Worm (Caenorhabditis elegans) whole organism, young adult: ENCODE data around the gene mdt-9.

Experiments
- B0035.1 ChIP-seq: sonication (generic microtip); optimal IDR thresholded peaks from 2 replicates; lab custom pipeline; 2016; ENCODE audit warnings: missing genetic modification characterization, mild to moderate bottlenecking, missing compliant biosample characterization, missing genotype, missing genetic modification reagents
- B0261.1 ChIP-seq: sonication (generic microtip); optimal IDR thresholded peaks from 2 replicates; lab custom pipeline; 2016; ENCODE audit warnings: mild to moderate bottlenecking, missing genetic modification characterization, moderate library complexity, missing compliant biosample characterization
- B0336.3 ChIP-seq: fragments of 200-800 bp; sonication (Bioruptor generic); IDR thresholded peaks from 2 replicates; pipeline ENCODE4 v1.3.6; 2022; ENCODE audit warnings: missing genetic modification characterization, missing compliant biosample characterization
- C17E4.6 ChIP-seq: fragments of 200-800 bp; sonication (Bioruptor generic); IDR thresholded peaks from 2 replicates; pipeline ENCODE4 v1.3.6; 2022; ENCODE audit warnings: missing genetic modification reagents, missing genetic modification characterization, missing compliant biosample characterization
- F22D6.2 ChIP-seq: sonication (generic microtip); optimal IDR thresholded peaks from 2 replicates; lab custom pipeline; 2016; ENCODE audit warnings: mild to moderate bottlenecking, missing genetic modification characterization, missing compliant biosample characterization
- F33H1.4 ChIP-seq: fragments of 200-800 bp; sonication (Bioruptor generic); IDR thresholded peaks from 2 replicates; pipeline ENCODE4 v1.3.6; 2022; ENCODE audit warnings: missing genetic modification reagents, missing genetic modification characterization, missing compliant biosample characterization
- F37B4.10 ChIP-seq: fragments of 200-800 bp; sonication (Bioruptor generic); IDR thresholded peaks from 2 replicates; pipeline ENCODE4 v1.3.6; 2022; ENCODE audit warnings: missing genetic modification characterization, missing compliant biosample characterization
- F39B2.1 ChIP-seq: fragments of 200-800 bp; sonication (Bioruptor generic); IDR thresholded peaks from 2 replicates; pipeline ENCODE4 v1.3.6; 2022; ENCODE audit warnings: missing genetic modification reagents, missing genetic modification characterization, missing compliant biosample characterization
- F57C9.4 ChIP-seq: sonication (generic microtip); optimal IDR thresholded peaks from 2 replicates; lab custom pipeline; 2017; ENCODE audit warnings: mild to moderate bottlenecking, missing genetic modification characterization, missing compliant biosample characterization
- K11D2.4 ChIP-seq: fragments of 200-800 bp; sonication (Bioruptor generic); IDR thresholded peaks from 2 replicates; pipeline ENCODE4 v1.3.6; 2022; ENCODE audit warnings: missing genetic modification reagents, missing genetic modification characterization, missing compliant biosample characterization
- K12H6.12 ChIP-seq: fragments of 200-800 bp; sonication (Bioruptor generic); optimal IDR thresholded peaks from 2 replicates; lab custom pipeline; 2018; ENCODE audit warnings: mild to moderate bottlenecking, missing genetic modification characterization, missing compliant biosample characterization
- T26A5.8 ChIP-seq: sonication (generic microtip); optimal IDR thresholded peaks from 2 replicates; lab custom pipeline; 2016; ENCODE audit warnings: missing genetic modification characterization, missing compliant biosample characterization
- Y53F4B.3 ChIP-seq: fragments of 200-800 bp; sonication (Bioruptor generic); IDR thresholded peaks from 2 replicates; pipeline ENCODE4 v1.3.6; 2022; ENCODE audit warnings: missing genetic modification reagents, missing genetic modification characterization, missing compliant biosample characterization
- Y53G8AR.9 ChIP-seq: fragments of 200-800 bp; sonication (Bioruptor generic); conservative IDR thresholded peaks from 2 replicates; pipeline ENCODE4 v1.3.6; 2022; ENCODE audit warnings: missing genetic modification reagents, missing genetic modification characterization, missing compliant biosample characterization
- Y95B8A.8 ChIP-seq: fragments of 200-800 bp; sonication (Bioruptor generic); IDR thresholded peaks from 2 replicates; pipeline ENCODE4 v1.3.6; 2022; ENCODE audit warnings: missing genetic modification reagents, missing genetic modification characterization, missing compliant biosample characterization
- ama-1 ChIP-seq, 3 experiments: fragments of 150-350 bp in 1 of 3; sonication (generic microtip) in 2 of 3; optimal IDR thresholded peaks; 2 replicates each; lab custom pipeline; 2014 to 2018; ENCODE audit warnings: missing biosample characterization in 2 of 3, missing genetic modification characterization in 2 of 3, missing genetic modification reagents in 2 of 3
- aptf-2 ChIP-seq: fragments of 200-800 bp; sonication (Bioruptor generic); conservative IDR thresholded peaks from 2 replicates; pipeline ENCODE4 v1.3.6; 2022; ENCODE audit warnings: missing genetic modification reagents, missing genetic modification characterization, missing compliant biosample characterization
- attf-3 ChIP-seq: fragments of 200-800 bp; sonication (Bioruptor generic); conservative IDR thresholded peaks from 2 replicates; pipeline ENCODE4 v1.3.6; 2022; ENCODE audit warnings: missing genetic modification reagents, missing genetic modification characterization, missing compliant biosample characterization
- attf-6 ChIP-seq: fragments of 200-800 bp; sonication (Bioruptor generic); IDR thresholded peaks from 2 replicates; pipeline ENCODE4 v1.3.6; 2022; ENCODE audit warnings: missing genetic modification reagents, missing genetic modification characterization, missing compliant biosample characterization
- cebp-1 ChIP-seq, 2 experiments: fragments of 200-800 bp in 1 of 2; sonication (Bioruptor generic) in 1 of 2; sonication (generic microtip) in 1 of 2; IDR thresholded peaks in 1 of 2; optimal IDR thresholded peaks in 1 of 2; 2 replicates each; pipeline versions ENCODE4 v1.3.6 to Lab custom; 2017 to 2022; ENCODE audit warnings: missing compliant biosample characterization in 2 of 2, missing genetic modification characterization in 2 of 2, mild to moderate bottlenecking in 1 of 2, missing genetic modification reagents in 1 of 2, moderate library complexity in 1 of 2
- cebp-2 ChIP-seq: fragments of 200-800 bp; sonication (Bioruptor generic); IDR thresholded peaks from 2 replicates; pipeline ENCODE4 v1.3.6; 2022; ENCODE audit warnings: missing genetic modification characterization, missing compliant biosample characterization
- ceh-100 ChIP-seq: fragments of 200-800 bp; sonication (Bioruptor generic); IDR thresholded peaks from 2 replicates; pipeline ENCODE4 v1.3.6; 2022; ENCODE audit warnings: missing genetic modification reagents, missing genetic modification characterization, missing compliant biosample characterization
- ceh-27 ChIP-seq: fragments of 200-800 bp; sonication (Bioruptor generic); optimal IDR thresholded peaks from 2 replicates; lab custom pipeline; 2018; ENCODE audit warnings: mild to moderate bottlenecking, missing genetic modification characterization, moderate library complexity, missing compliant biosample characterization
- ceh-79 ChIP-seq: sonication (generic microtip); optimal IDR thresholded peaks from 2 replicates; lab custom pipeline; 2017; ENCODE audit warnings: mild to moderate bottlenecking, missing genetic modification characterization, missing compliant biosample characterization
- chd-7 ChIP-seq: sonication (generic microtip); optimal IDR thresholded peaks from 2 replicates; lab custom pipeline; 2016; ENCODE audit warnings: mild to moderate bottlenecking, missing genetic modification characterization, moderate library complexity, missing compliant biosample characterization
- dpl-1 ChIP-seq: fragments of 150-350 bp; optimal IDR thresholded peaks from 2 replicates; lab custom pipeline; 2014; ENCODE audit warnings: missing biosample characterization, missing genetic modification reagents, missing genetic modification characterization
- egl-44 ChIP-seq: fragments of 200-800 bp; sonication (Bioruptor generic); IDR thresholded peaks from 2 replicates; pipeline ENCODE4 v1.3.6; 2022; ENCODE audit warnings: missing genetic modification reagents, missing genetic modification characterization, missing compliant biosample characterization
- ekl-4 ChIP-seq: fragments of 200-800 bp; sonication (Bioruptor generic); IDR thresholded peaks from 2 replicates; pipeline ENCODE4 v1.3.6; 2022; ENCODE audit warnings: missing genetic modification reagents, missing genetic modification characterization, missing compliant biosample characterization
- gei-17 ChIP-seq: fragments of 200-800 bp; sonication (Bioruptor generic); optimal IDR thresholded peaks from 2 replicates; lab custom pipeline; 2018; ENCODE audit warnings: mild to moderate bottlenecking, missing genetic modification characterization, missing compliant biosample characterization
- lag-1 ChIP-seq: fragments of 200-800 bp; sonication (Bioruptor generic); IDR thresholded peaks from 2 replicates; pipeline ENCODE4 v1.3.6; 2022; ENCODE audit warnings: missing genetic modification reagents, missing genetic modification characterization, missing compliant biosample characterization
- lin-26 ChIP-seq: fragments of 200-800 bp; sonication (Bioruptor generic); IDR thresholded peaks from 2 replicates; pipeline ENCODE4 v1.3.6; 2022; ENCODE audit warnings: missing genetic modification reagents, missing genetic modification characterization, missing compliant biosample characterization
- lin-40 ChIP-seq: sonication (generic microtip); optimal IDR thresholded peaks from 2 replicates; lab custom pipeline; 2016; ENCODE audit warnings: missing genetic modification characterization, mild to moderate bottlenecking, missing compliant biosample characterization, missing genotype, missing genetic modification reagents
- lsl-1 ChIP-seq: fragments of 200-800 bp; sonication (Bioruptor generic); optimal IDR thresholded peaks from 2 replicates; lab custom pipeline; 2018; ENCODE audit warnings: mild to moderate bottlenecking, missing genetic modification characterization, moderate library complexity, missing compliant biosample characterization
- lsy-27 ChIP-seq: sonication (generic microtip); optimal IDR thresholded peaks from 2 replicates; lab custom pipeline; 2017; ENCODE audit warnings: missing genetic modification characterization, mild to moderate bottlenecking, missing compliant biosample characterization, antibody characterized with exemption, missing genotype, borderline replicate concordance; ENCODE audit not compliant: insufficient read depth
- madf-10 ChIP-seq: sonication (generic microtip); optimal IDR thresholded peaks from 2 replicates; lab custom pipeline; 2016; ENCODE audit warnings: mild to moderate bottlenecking, missing genetic modification characterization, missing compliant biosample characterization
- mel-28 ChIP-seq: sonication (generic microtip); optimal IDR thresholded peaks from 2 replicates; lab custom pipeline; 2016; ENCODE audit warnings: borderline replicate concordance, mild to moderate bottlenecking, missing genetic modification characterization, missing compliant biosample characterization
- mes-4 ChIP-seq: sonication (generic microtip); optimal IDR thresholded peaks from 2 replicates; lab custom pipeline; 2016; ENCODE audit warnings: missing genotype, missing genetic modification characterization, missing compliant biosample characterization
- nfya-2 ChIP-seq: fragments of 200-800 bp; sonication (Bioruptor generic); IDR thresholded peaks from 2 replicates; pipeline ENCODE4 v1.3.6; 2022; ENCODE audit warnings: missing genetic modification reagents, missing genetic modification characterization, missing compliant biosample characterization
- nhr-179 ChIP-seq: sonication (generic microtip); optimal IDR thresholded peaks from 2 replicates; lab custom pipeline; 2016; ENCODE audit warnings: mild to moderate bottlenecking, missing genetic modification characterization, missing compliant biosample characterization
- pha-4 ChIP-seq: fragments of 150-350 bp; sonication (generic microtip); optimal IDR thresholded peaks from 2 replicates; lab custom pipeline; 2014; ENCODE audit warnings: missing biosample characterization, missing genetic modification reagents, missing genetic modification characterization
- rcor-1 ChIP-seq: fragments of 200-800 bp; sonication (Bioruptor generic); IDR thresholded peaks from 2 replicates; pipeline ENCODE4 v1.3.6; 2022; ENCODE audit warnings: missing genetic modification reagents, missing genetic modification characterization, missing compliant biosample characterization
- repo-1 ChIP-seq: sonication (generic microtip); optimal IDR thresholded peaks from 2 replicates; lab custom pipeline; 2017; ENCODE audit warnings: mild to moderate bottlenecking, missing genetic modification characterization, missing compliant biosample characterization
- snpc-1.3 ChIP-seq: sonication (generic microtip); optimal IDR thresholded peaks from 2 replicates; lab custom pipeline; 2017; ENCODE audit warnings: missing genetic modification characterization, mild to moderate bottlenecking, missing compliant biosample characterization, antibody characterized with exemption, moderate library complexity, missing genotype, missing genetic modification reagents; ENCODE audit not compliant: insufficient read depth
- tbp1 ChIP-seq: fragments of 200-800 bp; sonication (Bioruptor generic); optimal IDR thresholded peaks from 2 replicates; lab custom pipeline; 2018; ENCODE audit warnings: mild to moderate bottlenecking, missing genetic modification characterization, missing compliant biosample characterization
- tlf-1 ChIP-seq: fragments of 200-800 bp; sonication (Bioruptor generic); optimal IDR thresholded peaks from 2 replicates; lab custom pipeline; 2018; ENCODE audit warnings: mild to moderate bottlenecking, missing genetic modification characterization, missing compliant biosample characterization
- unc-130 ChIP-seq: sonication (generic microtip); optimal IDR thresholded peaks from 2 replicates; lab custom pipeline; 2016; ENCODE audit warnings: missing genetic modification reagents, missing genetic modification characterization, missing compliant biosample characterization
- ztf-18 ChIP-seq: sonication (generic microtip); optimal IDR thresholded peaks from 2 replicates; lab custom pipeline; 2016; ENCODE audit warnings: missing genotype, mild to moderate bottlenecking, missing genetic modification characterization, missing compliant biosample characterization
- ztf-28 ChIP-seq: fragments of 200-800 bp; sonication (Bioruptor generic); IDR thresholded peaks from 2 replicates; pipeline ENCODE4 v1.3.6; 2022; ENCODE audit warnings: missing genetic modification reagents, missing genetic modification characterization, missing compliant biosample characterization

mdt-9 gene

ce11 chrIV:13398728-13399127, 12.5 kb downstream of the mdt-9 start, which contains the start of gene Y62E10A.13 (continued):
- TF ChIP-seq nfya-2 (no peak), K11D2.4 (no peak), dpl-1 (GFP tag; lab: Kevin White, UChicago) (no peak), repo-1 (tag; lab: Kevin White, UChicago) (peak; percentile 4), unc-130 (GFP tag; lab: Kevin White, UChicago) (peak; percentile 49), B0035.1 (tag; lab: Kevin White, UChicago) (no peak), F22D6.2 (tag; lab: Kevin White, UChicago) (no peak), K12H6.12 (tag; lab: Kevin White, UChicago) (no peak), gei-17 (GFP tag; lab: Kevin White, UChicago) (no peak), nhr-179 (tag; lab: Kevin White, UChicago) (no peak), ceh-100 (GFP tag; lab: Robert Waterston, UW) (no peak), lsl-1 (GFP tag; lab: Kevin White, UChicago) (peak; percentile 28), tlf-1 (GFP tag; lab: Kevin White, UChicago) (peak; percentile 42), F33H1.4 (GFP tag; lab: Robert Waterston, UW) (no peak), B0336.3 (GFP tag; lab: Robert Waterston, UW) (peak; percentile 61; the same call in 1 of the 2 replicates), attf-6 (GFP tag; lab: Robert Waterston, UW) (peak; percentile 41; the same call in 1 of the 2 replicates), madf-10 (no peak), Y53F4B.3 (GFP tag; lab: Robert Waterston, UW) (no peak), F57C9.4 (tag; lab: Kevin White, UChicago) (no peak), Y95B8A.8 (GFP tag; lab: Robert Waterston, UW) (no peak), rcor-1 (GFP tag; lab: Robert Waterston, UW) (0 out of 2 replicates have a peak, but pooled peaks have one; percentile 20), egl-44 (GFP tag; lab: Robert Waterston, UW) (no peak), snpc-1.3 (tag; lab: Kevin White, UChicago) (peak; percentile 42), T26A5.8 (tag; lab: Kevin White, UChicago) (peak; percentile 67), aptf-2 (GFP tag; lab: Robert Waterston, UW) (no peak), ama-1 (optimal IDR thresholded peaks at IDR 0.05; lab: Kevin White, UChicago) (no peak), ama-1 (GFP tag; optimal IDR thresholded peaks at IDR 0.05; lab: Kevin White, UChicago) (no peak), pha-4 (no peak), tbp1 (no peak), attf-3 (GFP tag; lab: Robert Waterston, UW) (no peak), lag-1 (GFP tag; lab: Robert Waterston, UW) (no peak), cebp-2 (GFP tag; lab: Robert Waterston, UW) (peak; percentile 84; the same call in 1 of the 2 replicates), ztf-18 (tag; lab: Kevin White, UChicago) (no peak), F37B4.10 (GFP tag; lab: Robert Waterston, UW) (no peak), cebp-1 (GFP tag; IDR thresholded peaks at IDR 0.05; lab: Robert Waterston, UW) (no peak), cebp-1 (tag; optimal IDR thresholded peaks at IDR 0.05; lab: Kevin White, UChicago) (no peak), lin-26 (GFP tag; lab: Robert Waterston, UW) (no peak), ekl-4 (no peak), chd-7 (tag; lab: Kevin White, UChicago) (peak; percentile 50), B0261.1 (tag; lab: Kevin White, UChicago) (no peak), lin-40 (no peak), mel-28 (no peak), mes-4 (no peak), F39B2.1 (GFP tag; lab: Robert Waterston, UW) (no peak), C17E4.6 (GFP tag; lab: Robert Waterston, UW) (no peak), ceh-27 (GFP tag; lab: Kevin White, UChicago) (no peak), Y53G8AR.9 (GFP tag; lab: Robert Waterston, UW) (peak; percentile 43; the same call in 1 of the 2 replicates), lsy-27 (tag; lab: Kevin White, UChicago) (no peak), ztf-28 (no peak), ceh-79 (tag; lab: Kevin White, UChicago) (peak; percentile 39)
